Worm (Caenorhabditis elegans) whole organism, L2 larva: Measurements from ENCODE around the gene klp-3.
A peak's percentile ranks its signal among the peaks of the same experiment; 100 is the strongest.

Experiments
- C34F6.9 ChIP-seq: fragments of 150-350 bp; optimal IDR thresholded peaks from 2 replicates; lab custom pipeline; 2014; ENCODE audit warnings: missing biosample characterization, missing genetic modification characterization
- F13H6.1 ChIP-seq: sonication (generic microtip); optimal IDR thresholded peaks from 2 replicates; lab custom pipeline; 2016; ENCODE audit warnings: missing genetic modification characterization, missing compliant biosample characterization
- R02D3.7 ChIP-seq: fragments of 150-350 bp; optimal IDR thresholded peaks from 2 replicates; lab custom pipeline; 2014; ENCODE audit warnings: missing biosample characterization, missing genetic modification characterization
- Y55F3AM.14 ChIP-seq: fragments of 200-800 bp; sonication (Bioruptor generic); optimal IDR thresholded peaks from 2 replicates; lab custom pipeline; 2018; ENCODE audit warnings: mild to moderate bottlenecking, missing genetic modification characterization, missing compliant biosample characterization
- alr-1 ChIP-seq: fragments of 150-350 bp; optimal IDR thresholded peaks from 2 replicates; lab custom pipeline; 2014; ENCODE audit warnings: missing biosample characterization, missing genetic modification characterization
- ama-1 ChIP-seq: fragments of 150-350 bp; optimal IDR thresholded peaks from 2 replicates; lab custom pipeline; 2018; ENCODE audit warnings: inconsistent platforms
- blmp-1 ChIP-seq: sonication (generic microtip); optimal IDR thresholded peaks from 2 replicates; lab custom pipeline; 2017; ENCODE audit warnings: missing genetic modification characterization, mild to moderate bottlenecking, missing compliant biosample characterization, antibody characterized with exemption, moderate library complexity; ENCODE audit not compliant: insufficient read depth
- ceh-16 ChIP-seq: fragments of 150-350 bp; optimal IDR thresholded peaks from 2 replicates; lab custom pipeline; 2014; ENCODE audit warnings: missing biosample characterization, missing genetic modification characterization
- ceh-82 ChIP-seq: fragments of 150-350 bp; optimal IDR thresholded peaks from 2 replicates; lab custom pipeline; 2014; ENCODE audit warnings: missing biosample characterization, missing genetic modification characterization
- crh-2 ChIP-seq: sonication (generic microtip); optimal IDR thresholded peaks from 2 replicates; lab custom pipeline; 2017; ENCODE audit warnings: missing biosample characterization, missing genetic modification characterization
- dmd-4 ChIP-seq: sonication (generic microtip); optimal IDR thresholded peaks from 2 replicates; lab custom pipeline; 2017; ENCODE audit warnings: missing biosample characterization, missing genetic modification characterization
- egl-27 ChIP-seq: sonication (generic microtip); optimal IDR thresholded peaks from 3 replicates; lab custom pipeline; 2017; ENCODE audit warnings: missing biosample characterization, missing genetic modification reagents, missing genetic modification characterization
- elt-3 ChIP-seq: sonication (generic microtip); optimal IDR thresholded peaks from 2 replicates; lab custom pipeline; 2017; ENCODE audit warnings: missing biosample characterization, missing genetic modification characterization
- fos-1 ChIP-seq: fragments of 150-350 bp; optimal IDR thresholded peaks from 2 replicates; lab custom pipeline; 2014; ENCODE audit warnings: missing biosample characterization, missing genetic modification characterization
- gmeb-1 ChIP-seq: fragments of 150-350 bp; optimal IDR thresholded peaks from 2 replicates; lab custom pipeline; 2014; ENCODE audit warnings: missing biosample characterization, missing genetic modification characterization
- lin-11 ChIP-seq: fragments of 150-350 bp; sonication (generic microtip); optimal IDR thresholded peaks from 2 replicates; lab custom pipeline; 2014; ENCODE audit warnings: missing biosample characterization, missing genetic modification characterization, inconsistent platforms, mixed read lengths
- lin-13 ChIP-seq: fragments of 150-350 bp; optimal IDR thresholded peaks from 2 replicates; lab custom pipeline; 2014; ENCODE audit warnings: missing biosample characterization, missing genetic modification reagents, missing genetic modification characterization
- lin-39 ChIP-seq: fragments of 150-350 bp; optimal IDR thresholded peaks from 2 replicates; lab custom pipeline; 2014; ENCODE audit warnings: missing biosample characterization, missing genetic modification reagents, missing genetic modification characterization
- lsy-2 ChIP-seq, 2 experiments: fragments of 150-350 bp in 1 of 2; sonication (generic microtip) in 1 of 2; optimal IDR thresholded peaks; 2 replicates each; lab custom pipeline; 2014 to 2017; ENCODE audit warnings: missing biosample characterization in 2 of 2, missing genetic modification characterization in 2 of 2
- mab-5 ChIP-seq: fragments of 150-350 bp; optimal IDR thresholded peaks from 2 replicates; lab custom pipeline; 2014; ENCODE audit warnings: missing biosample characterization, missing genetic modification characterization
- mbf-1 ChIP-seq: sonication (generic microtip); optimal IDR thresholded peaks from 2 replicates; lab custom pipeline; 2017; ENCODE audit warnings: missing biosample characterization, missing genetic modification characterization
- mdl-1 ChIP-seq, 2 experiments: fragments of 150-350 bp in 1 of 2; sonication (generic microtip) in 1 of 2; optimal IDR thresholded peaks; 2 replicates each; lab custom pipeline; 2017; ENCODE audit warnings: missing biosample characterization in 2 of 2, missing genetic modification characterization in 2 of 2
- nhr-10 ChIP-seq: sonication (generic microtip); optimal IDR thresholded peaks from 2 replicates; lab custom pipeline; 2017; ENCODE audit warnings: missing biosample characterization, missing genetic modification characterization
- nhr-12 ChIP-seq: fragments of 150-350 bp; optimal IDR thresholded peaks from 2 replicates; lab custom pipeline; 2014; ENCODE audit warnings: missing biosample characterization, missing genetic modification characterization
- nhr-129 ChIP-seq: fragments of 150-350 bp; optimal IDR thresholded peaks from 2 replicates; lab custom pipeline; 2014; ENCODE audit warnings: missing biosample characterization, missing genetic modification characterization
- nhr-21 ChIP-seq: fragments of 150-350 bp; optimal IDR thresholded peaks from 2 replicates; lab custom pipeline; 2014; ENCODE audit warnings: missing biosample characterization, missing genetic modification characterization
- nhr-23 ChIP-seq: fragments of 150-350 bp; optimal IDR thresholded peaks from 2 replicates; lab custom pipeline; 2014; ENCODE audit warnings: missing biosample characterization, missing genetic modification reagents, missing genetic modification characterization
- nhr-237 ChIP-seq: fragments of 150-350 bp; optimal IDR thresholded peaks from 2 replicates; lab custom pipeline; 2014; ENCODE audit warnings: missing biosample characterization, missing genetic modification characterization
- nhr-25 ChIP-seq: fragments of 150-350 bp; sonication (generic microtip); optimal IDR thresholded peaks from 3 replicates; lab custom pipeline; 2014; ENCODE audit warnings: missing biosample characterization, missing genetic modification characterization
- nhr-6 ChIP-seq: fragments of 150-350 bp; optimal IDR thresholded peaks from 2 replicates; lab custom pipeline; 2014; ENCODE audit warnings: missing biosample characterization, missing genetic modification characterization
- nhr-77 ChIP-seq: fragments of 150-350 bp; optimal IDR thresholded peaks from 2 replicates; lab custom pipeline; 2014; ENCODE audit warnings: missing biosample characterization, missing genetic modification characterization
- peb-1 ChIP-seq: fragments of 150-350 bp; optimal IDR thresholded peaks from 2 replicates; lab custom pipeline; 2014; ENCODE audit warnings: missing biosample characterization, missing genetic modification characterization
- sem-4 ChIP-seq: fragments of 150-350 bp; optimal IDR thresholded peaks from 2 replicates; lab custom pipeline; 2014; ENCODE audit warnings: missing biosample characterization, missing genetic modification reagents, missing genetic modification characterization
- skn-1 ChIP-seq: sonication (generic microtip); optimal IDR thresholded peaks from 2 replicates; lab custom pipeline; 2017; ENCODE audit warnings: missing biosample characterization, missing genetic modification characterization
- sma-3 ChIP-seq: sonication (generic microtip); optimal IDR thresholded peaks from 2 replicates; lab custom pipeline; 2016; ENCODE audit warnings: missing genetic modification reagents, missing genetic modification characterization, missing compliant biosample characterization
- sma-9 ChIP-seq, 2 experiments: fragments of 150-350 bp in 1 of 2; sonication (generic microtip) in 1 of 2; optimal IDR thresholded peaks; 2 replicates each; lab custom pipeline; 2014 to 2016; ENCODE audit warnings: missing genetic modification characterization in 2 of 2, mild to moderate bottlenecking in 1 of 2, missing biosample characterization in 1 of 2, missing compliant biosample characterization in 1 of 2, missing genetic modification reagents in 1 of 2, moderate library complexity in 1 of 2
- snpc-4 ChIP-seq: fragments of 150-350 bp; optimal IDR thresholded peaks from 2 replicates; lab custom pipeline; 2014; ENCODE audit warnings: missing biosample characterization, missing genetic modification characterization
- unc-39 ChIP-seq: fragments of 150-350 bp; optimal IDR thresholded peaks from 2 replicates; lab custom pipeline; 2014; ENCODE audit warnings: missing biosample characterization, missing genetic modification characterization
- unc-55 ChIP-seq: fragments of 150-350 bp; sonication (generic microtip); optimal IDR thresholded peaks from 3 replicates; lab custom pipeline; 2014; ENCODE audit warnings: missing biosample characterization, missing genetic modification reagents, missing genetic modification characterization
- unc-62 ChIP-seq: fragments of 150-350 bp; optimal IDR thresholded peaks from 2 replicates; lab custom pipeline; 2014; ENCODE audit warnings: missing biosample characterization, missing genetic modification reagents, missing genetic modification characterization
- zag-1 ChIP-seq: fragments of 150-350 bp; optimal IDR thresholded peaks from 2 replicates; lab custom pipeline; 2014; ENCODE audit warnings: missing biosample characterization, missing genetic modification characterization
- ztf-1 ChIP-seq: fragments of 200-800 bp; sonication (Bioruptor generic); conservative IDR thresholded peaks from 2 replicates; pipeline ENCODE4 v1.3.6; 2022; ENCODE audit warnings: missing genetic modification characterization, missing compliant biosample characterization
- ztf-11 ChIP-seq: sonication (generic microtip); optimal IDR thresholded peaks from 2 replicates; lab custom pipeline; 2017; ENCODE audit warnings: missing biosample characterization, missing genetic modification characterization
- ztf-4 ChIP-seq: fragments of 150-350 bp; optimal IDR thresholded peaks from 2 replicates; lab custom pipeline; 2014; ENCODE audit warnings: missing biosample characterization, missing genetic modification characterization

klp-3 gene

ce11 chrII:7866081-7866480, 23.9 kb downstream of the klp-3 start:
- TF ChIP-seq ztf-4 (tag; lab: Kevin White, UChicago) (no peak), nhr-25 (tag; lab: Kevin White, UChicago) (peak; percentile 40), lin-11 (tag; lab: Kevin White, UChicago) (no peak), gmeb-1 (no peak), nhr-21 (tag; lab: Kevin White, UChicago) (no peak), nhr-237 (no peak)

ce11 chrII:7870062-7870461, 27.9 kb downstream of the klp-3 start, which contains the start of gene ztf-17:
Gene ztf-17, minus strand, starts transcription at chrII:7870162.
- TF ChIP-seq sem-4 (no peak), nhr-12 (tag; lab: Kevin White, UChicago) (no peak)

ce11 chrII:7870632-7871031, 28.5 kb downstream of the klp-3 start:
- TF ChIP-seq unc-55 (GFP tag; lab: Kevin White, UChicago) (peak; percentile 75), R02D3.7 (no peak), nhr-129 (tag; lab: Kevin White, UChicago) (peak; percentile 78), crh-2 (tag; lab: Kevin White, UChicago) (peak; percentile 21), F13H6.1 (tag; lab: Kevin White, UChicago) (peak; percentile 17), egl-27 (no peak), ceh-16 (tag; lab: Kevin White, UChicago) (no peak), zag-1 (tag; lab: Kevin White, UChicago) (peak; percentile 24), C34F6.9 (peak; percentile 53), nhr-25 (tag; lab: Kevin White, UChicago) (peak; percentile 13), ztf-4 (tag; lab: Kevin White, UChicago) (no peak), fos-1 (peak; percentile 21), sma-3 (GFP tag; lab: Kevin White, UChicago) (peak; percentile 30), unc-62 (GFP tag; lab: Kevin White, UChicago) (no peak), lsy-2 (tag; optimal IDR thresholded peaks at IDR 0.05; lab: Kevin White, UChicago) (peak; percentile 81 to 97), sem-4 (no peak), ceh-82 (tag; lab: Kevin White, UChicago) (no peak)

DNA sequence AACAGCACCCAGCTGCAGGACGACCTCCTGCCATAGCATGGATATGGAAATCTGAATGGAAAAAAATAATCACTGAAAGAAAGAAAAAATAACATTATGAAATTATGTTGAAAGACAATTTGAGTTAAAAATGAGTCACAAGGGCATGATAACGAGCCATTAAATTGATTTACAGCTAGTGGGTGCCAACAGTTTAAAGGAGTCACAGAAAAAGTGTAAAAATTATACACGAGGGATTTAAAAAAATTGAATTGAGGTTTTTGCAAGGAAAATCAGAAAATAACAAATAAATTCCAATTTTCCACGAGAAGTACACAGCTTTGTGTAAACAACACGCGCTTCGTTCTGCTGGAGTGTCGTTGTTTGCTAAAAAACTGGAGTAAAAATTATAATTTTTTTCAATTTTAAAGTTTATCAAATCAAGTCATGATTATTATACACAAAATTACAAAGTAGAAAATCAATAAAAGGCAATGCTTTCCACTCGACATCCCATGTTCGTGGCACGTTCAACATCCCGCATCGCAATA, 31.8 kb downstream of the klp-3 start, which contains the start of gene T01H3.3:
T01H3.3 (minus strand) TSS at position 51 of the 530 bp plus-strand sequence.
- TF ChIP-seq elt-3 (tag; lab: Kevin White, UChicago) (no peak), skn-1 (tag; lab: Kevin White, UChicago) (no peak), nhr-129 (tag; lab: Kevin White, UChicago) (peak; percentile 36), sem-4 (no peak), nhr-23 (tag; lab: Kevin White, UChicago) (no peak), lin-39 (tag; lab: Kevin White, UChicago) (no peak), sma-3 (GFP tag; lab: Kevin White, UChicago) (no peak), mab-5 (tag; lab: Kevin White, UChicago) (no peak), egl-27 (no peak), unc-55 (GFP tag; lab: Kevin White, UChicago) (peak; percentile 77), ceh-82 (tag; lab: Kevin White, UChicago) (no peak), alr-1 (no peak), ztf-11 (tag; lab: Kevin White, UChicago) (no peak), lsy-2 (tag; optimal IDR thresholded peaks at IDR 0.05; lab: Kevin White, UChicago) (peak in 1 of 2 experiments; percentile 82), nhr-77 (tag; lab: Kevin White, UChicago) (no peak), sma-9 (GFP tag; optimal IDR thresholded peaks at IDR 0.05; lab: Kevin White, UChicago) (peak; percentile 32), sma-9 (tag; optimal IDR thresholded peaks at IDR 0.05; lab: Kevin White, UChicago) (no peak), unc-39 (tag; lab: Kevin White, UChicago) (no peak), nhr-25 (tag; lab: Kevin White, UChicago) (peak; percentile 31), lin-11 (tag; lab: Kevin White, UChicago) (peak; percentile 11), mdl-1 (tag; optimal IDR thresholded peaks at IDR 0.05; lab: Kevin White, UChicago) (no peak), peb-1 (tag; lab: Kevin White, UChicago) (no peak), nhr-12 (tag; lab: Kevin White, UChicago) (no peak), F13H6.1 (tag; lab: Kevin White, UChicago) (no peak), fos-1 (no peak), ceh-16 (tag; lab: Kevin White, UChicago) (no peak), mbf-1 (tag; lab: Kevin White, UChicago) (no peak), crh-2 (tag; lab: Kevin White, UChicago) (peak; percentile 39), ztf-1 (GFP tag; lab: Robert Waterston, UW) (no peak), nhr-10 (no peak), lin-13 (GFP tag; lab: Kevin White, UChicago) (peak; percentile 44), nhr-6 (no peak), unc-62 (GFP tag; lab: Kevin White, UChicago) (no peak), Y55F3AM.14 (GFP tag; lab: Kevin White, UChicago) (no peak), C34F6.9 (peak; percentile 67), dmd-4 (tag; lab: Kevin White, UChicago) (no peak), blmp-1 (tag; lab: Kevin White, UChicago) (no peak), snpc-4 (tag; lab: Kevin White, UChicago) (no peak), gmeb-1 (peak; percentile 16), ama-1 (lab: Kevin White, UChicago) (no peak), zag-1 (tag; lab: Kevin White, UChicago) (no peak), nhr-21 (tag; lab: Kevin White, UChicago) (no peak), R02D3.7 (no peak), ztf-4 (tag; lab: Kevin White, UChicago) (no peak)
